Fruit fly (Drosophila melanogaster) S2 (cell line): ENCODE results near the gene CG16779.

Experiments
- CG8478 ChIP-seq: fragments of >200 bp; optimal IDR thresholded peaks from 2 replicates; lab custom pipeline; 2018
- CTCF ChIP-seq, 2 experiments: fragments of >200 bp; optimal IDR thresholded peaks; 2 replicates each; lab custom pipeline; 2018

DNA sequence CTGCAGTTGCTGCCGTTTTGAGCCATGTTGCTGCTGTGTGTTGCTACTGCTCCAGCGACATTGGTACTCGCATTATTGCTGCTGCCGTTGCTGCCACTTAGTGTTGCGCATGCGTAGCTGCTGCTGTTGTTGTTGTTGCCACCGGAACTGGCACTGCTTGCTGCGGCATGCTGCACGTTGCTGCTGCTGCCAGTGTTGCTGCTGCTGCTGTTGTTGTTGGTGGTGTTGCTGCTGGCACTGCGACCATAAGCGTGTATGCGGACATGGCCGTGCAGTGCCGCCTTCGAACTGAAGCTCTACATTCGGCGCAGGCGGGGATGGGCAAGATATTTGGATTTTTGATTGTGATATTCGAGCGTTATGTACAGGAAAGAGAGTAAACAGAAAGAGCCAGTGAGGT, 25.4 kb downstream of the CG16779 start:
- TF ChIP-seq CG8478 (lab: Kevin White, UChicago) (no peak), CTCF (optimal IDR thresholded peaks at IDR 0.05; lab: Kevin White, UChicago) (no peak)
